Fruit fly (Drosophila melanogaster) whole organism, pupa: ENCODE measurements around the gene rau.

ENCODE experiments used
- CG10348 ChIP-seq: fragments of 200-800 bp; sonication (Bioruptor generic); IDR thresholded peaks from 2 replicates; pipeline ENCODE4 v1.3.6; 2022; ENCODE audit warnings: missing biosample characterization, missing genetic modification characterization
- CG12605 ChIP-seq: fragments of 200-800 bp; sonication (Bioruptor generic); IDR thresholded peaks from 2 replicates; pipeline ENCODE4 v1.3.6; 2022; ENCODE audit warnings: missing biosample characterization, missing genetic modification characterization
- CG13204 ChIP-seq: fragments of 200-800 bp; sonication (Bioruptor generic); optimal IDR thresholded peaks from 2 replicates; lab custom pipeline; 2018; ENCODE audit warnings: missing biosample characterization, mild to moderate bottlenecking, missing genetic modification characterization, moderate library complexity
- CG14655 ChIP-seq: fragments of 200-800 bp; sonication (Bioruptor generic); optimal IDR thresholded peaks from 3 replicates; lab custom pipeline; 2017; ENCODE audit warnings: mild to moderate bottlenecking, missing biosample characterization, missing genetic modification reagents, missing genetic modification characterization
- CG15710 ChIP-seq: fragments of 200-800 bp; sonication (Bioruptor generic); optimal IDR thresholded peaks from 2 replicates; lab custom pipeline; 2018; ENCODE audit warnings: missing biosample characterization, mild to moderate bottlenecking, missing genetic modification characterization, moderate library complexity
- CG17806 ChIP-seq: fragments of 200-800 bp; sonication (Bioruptor generic); optimal IDR thresholded peaks from 2 replicates; lab custom pipeline; 2018; ENCODE audit warnings: missing biosample characterization, mild to moderate bottlenecking, missing genetic modification characterization, moderate library complexity
- CG32121 ChIP-seq: fragments of 200-800 bp; sonication (Bioruptor generic); IDR thresholded peaks from 2 replicates; pipeline ENCODE4 v1.3.6; 2022; ENCODE audit warnings: missing biosample characterization, missing genetic modification characterization
- CG34367 ChIP-seq: fragments of 200-800 bp; sonication (Bioruptor generic); optimal IDR thresholded peaks from 2 replicates; lab custom pipeline; 2018; ENCODE audit warnings: missing biosample characterization, mild to moderate bottlenecking, missing genetic modification characterization
- CG4496 ChIP-seq: fragments of 200-800 bp; sonication (Bioruptor generic); IDR thresholded peaks from 3 replicates; pipeline ENCODE4 v1.3.6; 2022; ENCODE audit warnings: missing biosample characterization, missing genetic modification characterization
- CG8159 ChIP-seq: fragments of 200-800 bp; sonication (Bioruptor generic); optimal IDR thresholded peaks from 3 replicates; lab custom pipeline; 2018; ENCODE audit warnings: missing biosample characterization, mild to moderate bottlenecking, missing genetic modification characterization, moderate library complexity
- CG8301 ChIP-seq: fragments of 200-800 bp; sonication (Bioruptor generic); optimal IDR thresholded peaks from 2 replicates; lab custom pipeline; 2018; ENCODE audit warnings: missing biosample characterization, mild to moderate bottlenecking, missing genetic modification characterization
- CG9948 ChIP-seq: fragments of 200-800 bp; sonication (Bioruptor generic); optimal IDR thresholded peaks from 2 replicates; lab custom pipeline; 2018; ENCODE audit warnings: missing biosample characterization, mild to moderate bottlenecking, missing genetic modification characterization, moderate library complexity
- D1 ChIP-seq: fragments of 200-800 bp; sonication (Bioruptor generic); optimal IDR thresholded peaks from 2 replicates; lab custom pipeline; 2018; ENCODE audit warnings: missing biosample characterization, mild to moderate bottlenecking, missing genetic modification characterization, moderate library complexity
- EcR ChIP-seq: fragments of 200-800 bp; sonication (Bioruptor generic); optimal IDR thresholded peaks from 3 replicates; lab custom pipeline; 2019; ENCODE audit warnings: missing biosample characterization, missing genetic modification characterization, mild to moderate bottlenecking, moderate library complexity, missing genetic modification reagents
- Ets98B ChIP-seq: fragments of 200-800 bp; sonication (Bioruptor generic); IDR thresholded peaks from 2 replicates; pipeline ENCODE4 v1.3.6; 2022; ENCODE audit warnings: missing biosample characterization, missing genetic modification characterization
- Pif1A ChIP-seq: fragments of 200-800 bp; sonication (Bioruptor generic); optimal IDR thresholded peaks from 3 replicates; lab custom pipeline; 2016; ENCODE audit warnings: missing biosample characterization, missing genetic modification characterization
- Pif1B ChIP-seq: fragments of 200-800 bp; sonication (Bioruptor generic); optimal IDR thresholded peaks from 3 replicates; lab custom pipeline; 2016; ENCODE audit warnings: missing biosample characterization, missing genetic modification characterization
- Snoo ChIP-seq: fragments of 200-800 bp; sonication (Bioruptor generic); optimal IDR thresholded peaks from 3 replicates; lab custom pipeline; 2017; ENCODE audit warnings: missing biosample characterization, mild to moderate bottlenecking, missing genetic modification characterization, inconsistent platforms
- fd96Ca ChIP-seq: fragments of 200-800 bp; sonication (Bioruptor generic); IDR thresholded peaks from 3 replicates; pipeline ENCODE4 v1.3.6; 2022; ENCODE audit warnings: missing biosample characterization, missing genetic modification characterization
- gl ChIP-seq: fragments of 200-800 bp; sonication (Bioruptor generic); optimal IDR thresholded peaks from 2 replicates; lab custom pipeline; 2018; ENCODE audit warnings: missing biosample characterization, mild to moderate bottlenecking, missing genetic modification characterization
- rn ChIP-seq: fragments of 200-800 bp; sonication (Bioruptor generic); IDR thresholded peaks from 2 replicates; pipeline ENCODE4 v1.3.6; 2022; ENCODE audit warnings: missing biosample characterization, missing genetic modification characterization

rau gene

dm6 chr2L:5899170-5899708 is 19.9 kb upstream of the rau start:
- no peak for TF ChIP-seq CG32121 (GFP tag; lab: Robert Waterston, UW)
- no peak for TF ChIP-seq Pif1A (GFP tag; lab: Kevin White, UChicago)
- TF ChIP-seq CG4496, result 0 out of 3 replicates have a peak, but pooled peaks have one; percentile 26
- no peak for TF ChIP-seq Snoo (tag; lab: Kevin White, UChicago)
- no peak for TF ChIP-seq Pif1B (GFP tag; lab: Kevin White, UChicago)
- no peak for TF ChIP-seq CG34367 (tag; lab: Kevin White, UChicago)
- no peak for TF ChIP-seq CG10348 (GFP tag; lab: Robert Waterston, UW)
- TF ChIP-seq rn (GFP tag; lab: Robert Waterston, UW), result no peak
- peak; percentile 21 for TF ChIP-seq CG14655
- no peak for TF ChIP-seq CG17806 (tag; lab: Kevin White, UChicago)
- TF ChIP-seq CG8159, result no peak

- TF ChIP-seq CG10348 (GFP tag; lab: Robert Waterston, UW) (no peak), CG14655 (no peak), CG32121 (GFP tag; lab: Robert Waterston, UW) (no peak), fd96Ca (GFP tag; lab: Robert Waterston, UW) (no peak), CG15710 (no peak), CG17806 (tag; lab: Kevin White, UChicago) (no peak), EcR (GFP tag; lab: Kevin White, UChicago) (no peak), CG8159 (no peak), Snoo (tag; lab: Kevin White, UChicago) (no peak), Pif1B (GFP tag; lab: Kevin White, UChicago) (no peak), gl (tag; lab: Kevin White, UChicago) (no peak), CG4496 (no peak), Ets98B (GFP tag; lab: Robert Waterston, UW) (no peak), CG8301 (tag; lab: Kevin White, UChicago) (no peak), CG13204 (no peak)
These were observed 15.2 kb upstream of the rau start for dm6 chr2L:5894533-5894932.

dm6 chr2L:5893796-5894195 is 14.5 kb upstream of the rau start, which contains the start of gene Acp26Aa:
Acp26Aa (minus strand) TSS chr2L:5893896.
- no peak for TF ChIP-seq CG8159
- no peak for TF ChIP-seq fd96Ca (GFP tag; lab: Robert Waterston, UW)
- no peak for TF ChIP-seq CG13204

dm6 chr2L:5892762-5893161 is 13.5 kb upstream of the rau start, which contains the start of gene Acp26Ab:
Acp26Ab (minus strand) TSS chr2L:5892862.
- TF ChIP-seq CG10348 (GFP tag; lab: Robert Waterston, UW), result no peak
- no peak for TF ChIP-seq fd96Ca (GFP tag; lab: Robert Waterston, UW)
- no peak for TF ChIP-seq CG34367 (tag; lab: Kevin White, UChicago)
- TF ChIP-seq, all 21 proteins: peak for 0

dm6 chr2L:5890556-5890955 is 11.3 kb upstream of the rau start:
- TF ChIP-seq CG15710, result no peak
- TF ChIP-seq, all 21 proteins: peak for 0

dm6 chr2L:5886955-5887354 is 7.7 kb upstream of the rau start:
- TF ChIP-seq Pif1A (GFP tag; lab: Kevin White, UChicago) (no peak), Ets98B (GFP tag; lab: Robert Waterston, UW) (no peak), EcR (GFP tag; lab: Kevin White, UChicago) (peak; percentile 33)

- no peak for TF ChIP-seq CG4496
- TF ChIP-seq CG13204, result no peak
- no peak for TF ChIP-seq CG32121 (GFP tag; lab: Robert Waterston, UW)
- TF ChIP-seq rn (GFP tag; lab: Robert Waterston, UW), result no peak
- no peak for TF ChIP-seq fd96Ca (GFP tag; lab: Robert Waterston, UW)
- TF ChIP-seq CG12605 (GFP tag; lab: Robert Waterston, UW), result no peak
- no peak for TF ChIP-seq Ets98B (GFP tag; lab: Robert Waterston, UW)
- TF ChIP-seq CG8301 (tag; lab: Kevin White, UChicago), result no peak
- TF ChIP-seq CG8159, result no peak
- no peak for TF ChIP-seq D1
- no peak for TF ChIP-seq gl (tag; lab: Kevin White, UChicago)
- TF ChIP-seq CG15710, result no peak
- no peak for TF ChIP-seq Pif1A (GFP tag; lab: Kevin White, UChicago)
- TF ChIP-seq Pif1B (GFP tag; lab: Kevin White, UChicago), result no peak
- no peak for TF ChIP-seq CG14655
- TF ChIP-seq, all 21 proteins: peak for 0
These were observed 6.4 kb upstream of the rau start, which contains the start of gene CG9029 for dm6 chr2L:5885702-5886101. CG9029 (plus strand) TSS chr2L:5886002.

dm6 chr2L:5884674-5885073 is 5.4 kb upstream of the rau start, which contains the start of the genes Sfp26Ac and CG43185:
Sfp26Ac (minus strand) TSS chr2L:5884774.
CG43185 (plus strand) TSS chr2L:5884888.
- TF ChIP-seq Pif1A (GFP tag; lab: Kevin White, UChicago) (no peak), CG17806 (tag; lab: Kevin White, UChicago) (no peak), EcR (GFP tag; lab: Kevin White, UChicago) (no peak), Snoo (tag; lab: Kevin White, UChicago) (no peak), Pif1B (GFP tag; lab: Kevin White, UChicago) (no peak), rn (GFP tag; lab: Robert Waterston, UW) (no peak), CG13204 (no peak), CG15710 (no peak), CG12605 (GFP tag; lab: Robert Waterston, UW) (no peak), CG14655 (no peak), CG34367 (tag; lab: Kevin White, UChicago) (no peak), CG10348 (GFP tag; lab: Robert Waterston, UW) (no peak), Ets98B (GFP tag; lab: Robert Waterston, UW) (no peak), CG9948 (no peak), fd96Ca (GFP tag; lab: Robert Waterston, UW) (no peak), CG8301 (tag; lab: Kevin White, UChicago) (no peak), D1 (no peak), CG8159 (no peak)
